Fruit fly (Drosophila melanogaster) whole organism, pupa: Measurements from ENCODE around the gene RhoGAP92B.

ENCODE experiments used
- CG10348 ChIP-seq: fragments of 200-800 bp; sonication (Bioruptor generic); IDR thresholded peaks from 2 replicates; pipeline ENCODE4 v1.3.6; 2022; ENCODE audit warnings: missing biosample characterization, missing genetic modification characterization
- CG12605 ChIP-seq: fragments of 200-800 bp; sonication (Bioruptor generic); IDR thresholded peaks from 2 replicates; pipeline ENCODE4 v1.3.6; 2022; ENCODE audit warnings: missing biosample characterization, missing genetic modification characterization
- CG32121 ChIP-seq: fragments of 200-800 bp; sonication (Bioruptor generic); IDR thresholded peaks from 2 replicates; pipeline ENCODE4 v1.3.6; 2022; ENCODE audit warnings: missing biosample characterization, missing genetic modification characterization
- CG4496 ChIP-seq: fragments of 200-800 bp; sonication (Bioruptor generic); IDR thresholded peaks from 3 replicates; pipeline ENCODE4 v1.3.6; 2022; ENCODE audit warnings: missing biosample characterization, missing genetic modification characterization
- D1 ChIP-seq: fragments of 200-800 bp; sonication (Bioruptor generic); optimal IDR thresholded peaks from 2 replicates; lab custom pipeline; 2018; ENCODE audit warnings: missing biosample characterization, mild to moderate bottlenecking, missing genetic modification characterization, moderate library complexity
- Pif1A ChIP-seq: fragments of 200-800 bp; sonication (Bioruptor generic); optimal IDR thresholded peaks from 3 replicates; lab custom pipeline; 2016; ENCODE audit warnings: missing biosample characterization, missing genetic modification characterization
- Pif1B ChIP-seq: fragments of 200-800 bp; sonication (Bioruptor generic); optimal IDR thresholded peaks from 3 replicates; lab custom pipeline; 2016; ENCODE audit warnings: missing biosample characterization, missing genetic modification characterization

DNA sequence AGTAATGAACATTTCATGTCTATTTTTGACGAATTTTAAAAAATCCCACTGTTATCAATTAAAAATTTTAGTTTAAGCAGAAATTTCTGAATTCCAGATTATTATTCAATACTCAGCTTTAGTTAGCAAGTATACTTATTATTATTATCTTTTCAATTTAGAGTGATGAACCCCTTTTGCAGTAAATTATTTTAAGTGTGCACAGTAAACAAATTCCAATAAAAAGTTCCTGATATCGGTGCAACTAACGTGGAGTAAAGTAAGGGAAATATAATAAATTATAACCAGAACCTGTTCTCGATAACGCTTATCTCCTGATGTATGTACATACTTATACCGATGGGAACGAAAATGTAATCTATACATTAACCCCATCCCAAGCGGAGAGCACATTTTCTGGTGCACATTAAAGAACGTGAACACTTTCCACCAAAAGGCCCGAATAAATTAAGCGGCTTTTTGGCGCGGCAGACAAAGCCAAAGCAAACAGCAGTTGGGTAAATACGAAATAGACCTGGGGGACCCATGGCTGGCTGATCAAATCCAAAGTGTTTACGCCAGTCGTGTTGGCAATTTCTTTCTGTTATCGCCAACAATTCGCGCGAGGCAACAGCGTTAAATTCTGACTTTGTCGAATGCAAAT lies 46.8 kb upstream of the RhoGAP92B start:
- TF ChIP-seq CG32121 (GFP tag; lab: Robert Waterston, UW) (no peak), CG4496 (GFP tag; lab: Robert Waterston, UW) (no peak), Pif1A (GFP tag; lab: Kevin White, UChicago) (no peak), CG12605 (no peak), D1 (no peak), Pif1B (GFP tag; lab: Kevin White, UChicago) (no peak), CG10348 (GFP tag; lab: Robert Waterston, UW) (no peak)
